Fruit fly (Drosophila melanogaster) whole organism, embryonic: ENCODE results near the gene CG32537.

ENCODE experiments used
- Blimp-1 ChIP-seq: fragments of 200-800 bp; sonication (Bioruptor generic); optimal IDR thresholded peaks from 3 replicates; lab custom pipeline; 2018; ENCODE audit warnings: missing biosample characterization, missing genetic modification characterization, mild to moderate bottlenecking, moderate library complexity, missing genetic modification reagents
- CG12942 ChIP-seq: fragments of 200-800 bp; sonication (Bioruptor generic); optimal IDR thresholded peaks from 3 replicates; lab custom pipeline; 2016; ENCODE audit warnings: missing biosample characterization, missing genetic modification characterization
- CG17385 ChIP-seq: fragments of 200-800 bp; sonication (Bioruptor generic); optimal IDR thresholded peaks from 3 replicates; lab custom pipeline; 2018; ENCODE audit warnings: missing biosample characterization, mild to moderate bottlenecking, missing genetic modification characterization
- CG18476 ChIP-seq: fragments of 200-800 bp; sonication (Bioruptor generic); optimal IDR thresholded peaks from 2 replicates; lab custom pipeline; 2016; ENCODE audit warnings: missing biosample characterization, mild to moderate bottlenecking, missing genetic modification characterization
- CG2116 ChIP-seq: fragments of 200-800 bp; sonication (Bioruptor generic); optimal IDR thresholded peaks from 3 replicates; lab custom pipeline; 2018; ENCODE audit warnings: missing biosample characterization, mild to moderate bottlenecking, missing genetic modification characterization
- CG2199 ChIP-seq: fragments of 200-800 bp; sonication (Bioruptor generic); IDR thresholded peaks from 3 replicates; pipeline ENCODE4 v1.3.6; 2022; ENCODE audit warnings: missing biosample characterization, missing genetic modification characterization
- CG31224 ChIP-seq: fragments of 200-800 bp; sonication (Bioruptor generic); IDR thresholded peaks from 2 replicates; pipeline ENCODE4 v1.3.6; 2022; ENCODE audit warnings: missing biosample characterization, missing genetic modification characterization
- CG7987 ChIP-seq: fragments of 200-800 bp; sonication (Bioruptor generic); optimal IDR thresholded peaks from 2 replicates; lab custom pipeline; 2018; ENCODE audit warnings: missing biosample characterization, mild to moderate bottlenecking, missing genetic modification characterization, moderate library complexity
- Camta ChIP-seq: fragments of 200-800 bp; sonication (Bioruptor generic); optimal IDR thresholded peaks from 2 replicates; lab custom pipeline; 2016; ENCODE audit warnings: missing biosample characterization, missing genetic modification characterization
- Chrac-16 ChIP-seq: fragments of 200-800 bp; sonication (Bioruptor generic); optimal IDR thresholded peaks from 3 replicates; lab custom pipeline; 2016; ENCODE audit warnings: missing biosample characterization, missing genetic modification characterization
- D19A ChIP-seq: fragments of 200-800 bp; optimal IDR thresholded peaks from 3 replicates; lab custom pipeline; 2019; ENCODE audit warnings: missing biosample characterization, mild to moderate bottlenecking, missing genetic modification characterization, moderate library complexity
- E2f1 ChIP-seq: fragments of 200-800 bp; sonication (Bioruptor generic); IDR thresholded peaks from 2 replicates; pipeline ENCODE4 v1.3.6; 2022; ENCODE audit warnings: missing biosample characterization, missing genetic modification characterization
- ERR ChIP-seq: fragments of 200-800 bp; sonication (Bioruptor generic); optimal IDR thresholded peaks from 2 replicates; lab custom pipeline; 2016; ENCODE audit warnings: missing biosample characterization, missing genetic modification characterization
- Fer3 ChIP-seq: fragments of 200-800 bp; sonication (Bioruptor generic); optimal IDR thresholded peaks from 2 replicates; lab custom pipeline; 2018; ENCODE audit warnings: missing biosample characterization, mild to moderate bottlenecking, missing genetic modification characterization, moderate library complexity
- GATAe ChIP-seq: fragments of 200-800 bp; sonication (Bioruptor generic); conservative IDR thresholded peaks from 2 replicates; pipeline ENCODE4 v1.3.6; 2022; ENCODE audit warnings: missing biosample characterization, missing genetic modification characterization
- H15 ChIP-seq: fragments of 200-800 bp; sonication (Bioruptor generic); IDR thresholded peaks from 3 replicates; pipeline ENCODE4 v1.3.6; 2022; ENCODE audit warnings: missing biosample characterization, missing genetic modification characterization
- Hr78 ChIP-seq, 2 experiments: fragments of 200-800 bp in 1 of 2; fragments of >200 bp in 1 of 2; sonication (Bioruptor generic) in 1 of 2; optimal IDR thresholded peaks; 2 replicates each; lab custom pipeline; 2017 to 2019; ENCODE audit warnings: missing biosample characterization in 2 of 2, missing genetic modification characterization in 2 of 2, mild to moderate bottlenecking in 1 of 2, moderate library complexity in 1 of 2
- Neu2 ChIP-seq: fragments of 200-800 bp; sonication (Bioruptor generic); optimal IDR thresholded peaks from 3 replicates; lab custom pipeline; 2016; ENCODE audit warnings: missing biosample characterization, missing genetic modification characterization, borderline replicate concordance
- Nf-YC ChIP-seq: fragments of 200-800 bp; optimal IDR thresholded peaks from 3 replicates; lab custom pipeline; 2019; ENCODE audit warnings: missing biosample characterization, mild to moderate bottlenecking, missing genetic modification characterization, moderate library complexity
- Rx ChIP-seq: fragments of 200-800 bp; sonication (Bioruptor generic); IDR thresholded peaks from 2 replicates; pipeline ENCODE4 v1.3.6; 2022; ENCODE audit warnings: missing biosample characterization, missing genetic modification characterization
- Scr ChIP-seq: fragments of 200-800 bp; sonication (Bioruptor generic); IDR thresholded peaks from 2 replicates; pipeline ENCODE4 v1.3.6; 2022; ENCODE audit warnings: missing biosample characterization, missing genetic modification characterization; ENCODE audit not compliant: partially characterized antibody
- Ssrp ChIP-seq: fragments of 200-800 bp; sonication (Bioruptor generic); optimal IDR thresholded peaks from 2 replicates; lab custom pipeline; 2018; ENCODE audit warnings: missing biosample characterization, mild to moderate bottlenecking, missing genetic modification characterization, moderate library complexity
- Xbp1 ChIP-seq: fragments of 200-800 bp; sonication (Bioruptor generic); optimal IDR thresholded peaks from 3 replicates; lab custom pipeline; 2016; ENCODE audit warnings: missing biosample characterization, mild to moderate bottlenecking, missing genetic modification characterization
- ara ChIP-seq: fragments of 200-800 bp; sonication (Bioruptor generic); IDR thresholded peaks from 2 replicates; pipeline ENCODE4 v1.3.6; 2022; ENCODE audit warnings: missing biosample characterization, missing genetic modification characterization
- ase ChIP-seq: fragments of 200-800 bp; sonication (Bioruptor generic); IDR thresholded peaks from 3 replicates; pipeline ENCODE4 v1.3.6; 2022; ENCODE audit warnings: missing biosample characterization, missing genetic modification characterization
- ash1 ChIP-seq: fragments of 200-800 bp; sonication (Bioruptor generic); optimal IDR thresholded peaks from 2 replicates; lab custom pipeline; 2018; ENCODE audit warnings: missing biosample characterization, mild to moderate bottlenecking, missing genetic modification characterization
- cato ChIP-seq: fragments of 200-800 bp; sonication (Bioruptor generic); optimal IDR thresholded peaks from 2 replicates; lab custom pipeline; 2016; ENCODE audit warnings: missing biosample characterization, missing genetic modification characterization, borderline replicate concordance
- ci ChIP-seq: fragments of 200-800 bp; sonication (Bioruptor generic); IDR thresholded peaks from 3 replicates; pipeline ENCODE4 v1.3.6; 2022; ENCODE audit warnings: missing biosample characterization, missing genetic modification characterization
- corto ChIP-seq: fragments of 200-800 bp; sonication (Bioruptor generic); optimal IDR thresholded peaks from 2 replicates; lab custom pipeline; 2016; ENCODE audit warnings: missing biosample characterization, mild to moderate bottlenecking, missing genetic modification characterization, moderate library complexity
- dati ChIP-seq: fragments of 200-800 bp; sonication (Bioruptor generic); IDR thresholded peaks from 2 replicates; pipeline ENCODE4 v1.3.6; 2022; ENCODE audit warnings: missing biosample characterization, missing genetic modification characterization
- dimm ChIP-seq: fragments of 200-800 bp; sonication (Bioruptor generic); IDR thresholded peaks from 2 replicates; pipeline ENCODE4 v1.3.6; 2022; ENCODE audit warnings: missing biosample characterization, missing genetic modification characterization
- dm ChIP-seq: fragments of 200-800 bp; sonication (Bioruptor generic); optimal IDR thresholded peaks from 3 replicates; lab custom pipeline; 2016; ENCODE audit warnings: missing biosample characterization, missing genetic modification characterization
- emc ChIP-seq: fragments of 200-800 bp; sonication (Bioruptor generic); optimal IDR thresholded peaks from 2 replicates; lab custom pipeline; 2016; ENCODE audit warnings: missing biosample characterization, missing genetic modification characterization
- gro ChIP-seq: fragments of 200-800 bp; sonication (Bioruptor generic); optimal IDR thresholded peaks from 2 replicates; lab custom pipeline; 2016; ENCODE audit warnings: missing biosample characterization, missing genetic modification characterization
- gt ChIP-seq: fragments of 200-800 bp; sonication (Bioruptor generic); IDR thresholded peaks from 2 replicates; pipeline ENCODE4 v1.3.6; 2022; ENCODE audit warnings: missing biosample characterization, missing genetic modification characterization
- jing ChIP-seq: fragments of 200-800 bp; sonication (Bioruptor generic); optimal IDR thresholded peaks from 2 replicates; lab custom pipeline; 2018; ENCODE audit warnings: missing biosample characterization, mild to moderate bottlenecking, missing genetic modification characterization
- nau ChIP-seq: fragments of 200-800 bp; sonication (Bioruptor generic); optimal IDR thresholded peaks from 3 replicates; lab custom pipeline; 2017; ENCODE audit warnings: missing biosample characterization, mild to moderate bottlenecking, missing genetic modification characterization, missing genetic modification reagents
- nom ChIP-seq: fragments of 200-800 bp; sonication (Bioruptor generic); optimal IDR thresholded peaks from 2 replicates; lab custom pipeline; 2017; ENCODE audit warnings: missing biosample characterization, missing genetic modification characterization, mild to moderate bottlenecking, moderate library complexity, missing genetic modification reagents
- odd ChIP-seq: fragments of 200-800 bp; sonication (Bioruptor generic); optimal IDR thresholded peaks from 2 replicates; lab custom pipeline; 2017; ENCODE audit warnings: missing biosample characterization, mild to moderate bottlenecking, missing genetic modification characterization
- p53 ChIP-seq: fragments of 200-800 bp; sonication (Bioruptor generic); optimal IDR thresholded peaks from 2 replicates; lab custom pipeline; 2016; ENCODE audit warnings: missing biosample characterization, missing genetic modification characterization
- pros ChIP-seq: fragments of 200-800 bp; sonication (Bioruptor generic); optimal IDR thresholded peaks from 3 replicates; lab custom pipeline; 2019; ENCODE audit warnings: missing biosample characterization, mild to moderate bottlenecking, missing genetic modification characterization, moderate library complexity
- salm ChIP-seq: fragments of 200-800 bp; sonication (Bioruptor generic); optimal IDR thresholded peaks from 2 replicates; lab custom pipeline; 2018; ENCODE audit warnings: missing biosample characterization, mild to moderate bottlenecking, missing genetic modification characterization
- sens ChIP-seq: fragments of 200-800 bp; sonication (Bioruptor generic); peaks from one replicate; lab custom pipeline; 2016; ENCODE audit warnings: missing biosample characterization, missing genetic modification characterization
- shn ChIP-seq: fragments of 200-800 bp; sonication (Bioruptor generic); optimal IDR thresholded peaks from 3 replicates; lab custom pipeline; 2016; ENCODE audit warnings: missing biosample characterization, missing genetic modification characterization
- so ChIP-seq: fragments of 200-800 bp; sonication (Bioruptor generic); IDR thresholded peaks from 3 replicates; pipeline ENCODE4 v1.3.6; 2022; ENCODE audit warnings: missing biosample characterization, missing genetic modification characterization
- tna ChIP-seq: fragments of 200-800 bp; sonication (Bioruptor generic); IDR thresholded peaks from 2 replicates; pipeline ENCODE4 v1.3.6; 2022; ENCODE audit warnings: missing biosample characterization, missing genetic modification characterization; ENCODE audit not compliant: partially characterized antibody
- twi ChIP-seq: fragments of 200-800 bp; optimal IDR thresholded peaks from 2 replicates; lab custom pipeline; 2019; ENCODE audit warnings: missing biosample characterization, mild to moderate bottlenecking, missing genetic modification characterization, moderate library complexity
- zfh1 ChIP-seq: fragments of 200-800 bp; sonication (Bioruptor generic); IDR thresholded peaks from 3 replicates; pipeline ENCODE4 v1.3.6; 2022; ENCODE audit warnings: missing biosample characterization, missing genetic modification characterization

CG32537 gene

DNA sequence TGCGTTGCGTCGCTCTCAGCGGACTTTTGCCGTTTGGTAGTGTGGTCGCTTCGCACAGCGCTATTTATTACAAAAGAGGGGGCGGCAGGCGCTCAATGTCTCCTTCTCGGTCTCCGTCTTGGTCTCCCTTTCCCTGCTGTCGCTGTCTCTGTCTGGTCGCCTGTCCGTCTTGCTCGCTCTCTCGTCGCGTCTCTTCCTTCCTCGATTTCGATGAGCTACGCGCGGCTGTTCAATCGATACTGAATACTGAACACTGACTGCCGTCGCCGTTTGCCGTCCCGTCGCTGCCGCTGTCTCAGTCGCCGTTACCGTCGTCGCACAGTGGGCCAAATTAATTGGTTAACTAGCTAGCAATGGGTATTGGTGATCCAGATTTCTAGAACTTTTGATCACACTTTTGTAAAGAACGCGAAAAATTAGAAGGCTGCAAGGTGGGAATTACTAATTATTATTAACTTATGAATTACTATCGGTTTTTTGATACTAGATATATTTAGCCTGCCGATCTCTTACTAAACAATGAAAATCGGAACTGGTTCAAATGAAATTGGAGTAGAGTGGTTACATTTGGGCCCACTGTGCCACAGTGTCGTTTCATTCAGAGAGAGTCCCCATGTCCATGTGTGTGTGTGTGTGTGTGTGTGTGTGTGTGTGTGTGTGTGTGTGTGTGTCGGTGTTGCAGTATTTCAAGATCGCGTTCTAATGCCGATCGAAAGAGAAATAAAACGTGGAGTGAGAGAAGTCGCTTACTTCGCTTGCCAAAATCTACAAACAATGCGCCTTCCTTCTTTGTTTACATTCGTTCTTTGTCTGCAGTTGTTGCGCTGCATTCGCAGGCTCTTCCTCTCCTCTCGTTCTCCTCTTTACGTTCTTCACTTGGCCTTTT is 21.8 kb upstream of the CG32537 start, which contains the start of gene CG8034 (continued):
- TF ChIP-seq cato (GFP tag; lab: Kevin White, UChicago) (peak; percentile 91), Camta (GFP tag; lab: Kevin White, UChicago) (peak; percentile 96), pros (GFP tag; lab: Kevin White, UChicago) (peak; percentile 79), Neu2 (GFP tag; lab: Kevin White, UChicago) (peak; percentile 69), Fer3 (tag; lab: Kevin White, UChicago) (peak; percentile 96), shn (GFP tag; lab: Kevin White, UChicago) (peak; percentile 96), jing (peak; percentile 93), emc (GFP tag; lab: Kevin White, UChicago) (peak; percentile 90), ara (peak; percentile 91), odd (GFP tag; lab: Kevin White, UChicago) (peak; percentile 96), Hr78 (GFP tag; optimal IDR thresholded peaks at IDR 0.05; lab: Kevin White, UChicago) (peak in 1 of 2 experiments; percentile 88), tna (GFP tag; lab: Robert Waterston, UW) (no peak), ash1 (peak; percentile 64), ci (GFP tag; lab: Robert Waterston, UW) (peak; percentile 90), salm (tag; lab: Kevin White, UChicago) (peak; percentile 92), Scr (GFP tag; lab: Robert Waterston, UW) (peak; percentile 58), Ssrp (tag; lab: Kevin White, UChicago) (peak; percentile 97), GATAe (GFP tag; lab: Robert Waterston, UW) (peak; percentile 84), zfh1 (GFP tag; lab: Robert Waterston, UW) (peak; percentile 95), CG2116 (GFP tag; lab: Kevin White, UChicago) (peak; percentile 83), E2f1 (GFP tag; lab: Robert Waterston, UW) (peak; percentile 92), Blimp-1 (GFP tag; lab: Kevin White, UChicago) (peak; percentile 92), nau (GFP tag; lab: Kevin White, UChicago) (peak; percentile 96), CG18476 (GFP tag; lab: Kevin White, UChicago) (peak; percentile 96), Xbp1 (GFP tag; lab: Kevin White, UChicago) (peak; percentile 97)

- no peak for TF ChIP-seq Rx (GFP tag; lab: Robert Waterston, UW)
- TF ChIP-seq D19A (tag; lab: Kevin White, UChicago), result no peak
- no peak for TF ChIP-seq CG17385
- no peak for TF ChIP-seq CG12942
- no peak for TF ChIP-seq gro (GFP tag; lab: Kevin White, UChicago)
- no peak for TF ChIP-seq twi (tag; lab: Kevin White, UChicago)
- TF ChIP-seq p53 (GFP tag; lab: Kevin White, UChicago), result no peak
- no peak for TF ChIP-seq so
- TF ChIP-seq nom (GFP tag; lab: Kevin White, UChicago), result peak; percentile 20
- TF ChIP-seq dimm (GFP tag; lab: Robert Waterston, UW), result no peak
- no peak for TF ChIP-seq dm (GFP tag; lab: Kevin White, UChicago)
- TF ChIP-seq Nf-YC, result no peak
- no peak for TF ChIP-seq Chrac-16 (GFP tag; lab: Kevin White, UChicago)
- no peak for TF ChIP-seq CG31224 (GFP tag; lab: Robert Waterston, UW)
- TF ChIP-seq corto (GFP tag; lab: Kevin White, UChicago), result no peak
- no peak for TF ChIP-seq dati (GFP tag; lab: Robert Waterston, UW)
- no peak for TF ChIP-seq Xbp1 (GFP tag; lab: Kevin White, UChicago)
- 0 out of 3 replicates have a peak, but pooled peaks have one; percentile 33 for TF ChIP-seq CG2199
- no peak for TF ChIP-seq ase (GFP tag; lab: Robert Waterston, UW)
- TF ChIP-seq CG7987 (GFP tag; lab: Kevin White, UChicago), result peak; percentile 90
- peak; percentile 55 for TF ChIP-seq sens (GFP tag; lab: Kevin White, UChicago)
- TF ChIP-seq ERR (GFP tag; lab: Kevin White, UChicago), result no peak
- TF ChIP-seq H15 (GFP tag; lab: Robert Waterston, UW), result no peak
- no peak for TF ChIP-seq gt (GFP tag; lab: Robert Waterston, UW)
Measured at dm6 chrX:19295831-19296423, 19.6 kb upstream of the CG32537 start.
